Fruit fly (Drosophila melanogaster): ENCODE results near the gene S.

Gene S

dm6 chr2L:1123078-1123818, 45.6 kb upstream of the S start (continued):
- no peak for TF ChIP-seq CG5953 (GFP tag; IDR thresholded peaks at IDR 0.05)
- TF ChIP-seq Dfd (GFP tag; optimal IDR thresholded peaks at IDR 0.05): no peak
- peak; percentile 43 for TF ChIP-seq CG12299 (tag; optimal IDR thresholded peaks at IDR 0.05)
- TF ChIP-seq Dip3 (GFP tag; optimal IDR thresholded peaks at IDR 0.05): no peak
- TF ChIP-seq CG1233 (GFP tag; optimal IDR thresholded peaks at IDR 0.05): peak; percentile 45
- no peak for TF ChIP-seq Ptx1 (GFP tag; IDR thresholded peaks at IDR 0.05)
- peak; percentile 80 for TF ChIP-seq Med (GFP tag)
- peak; percentile 63 for TF ChIP-seq lab (GFP tag; optimal IDR thresholded peaks at IDR 0.05)
- TF ChIP-seq CG32532 (GFP tag; IDR thresholded peaks at IDR 0.05): no peak
- TF ChIP-seq sna (GFP tag; IDR thresholded peaks at IDR 0.05; ENCODE audit: partially characterized antibody): no peak
- TF ChIP-seq CG3838 (GFP tag; optimal IDR thresholded peaks at IDR 0.05): no peak
- no peak for TF ChIP-seq Hr39 (optimal IDR thresholded peaks at IDR 0.05)
- TF ChIP-seq CG8478 (optimal IDR thresholded peaks at IDR 0.05): no peak
- peak; percentile 52 for TF ChIP-seq CG10979 (tag; optimal IDR thresholded peaks at IDR 0.05)
- peak; percentile 5 for TF ChIP-seq CG5180 (GFP tag; optimal IDR thresholded peaks at IDR 0.05)
- no peak for TF ChIP-seq Hr78 (GFP tag; optimal IDR thresholded peaks at IDR 0.05)
- peak; percentile 18 for TF ChIP-seq CG13123 (GFP tag; optimal IDR thresholded peaks at IDR 0.05)
- no peak for TF ChIP-seq cas (GFP tag; IDR thresholded peaks at IDR 0.05)
- TF ChIP-seq CG2889 (GFP tag; IDR thresholded peaks at IDR 0.05): no peak
- TF ChIP-seq CG6654 (GFP tag; optimal IDR thresholded peaks at IDR 0.05): no peak
- peak in 1 of 2 experiments; percentile 44 for TF ChIP-seq Pdp1 (GFP tag; optimal IDR thresholded peaks at IDR 0.05)
- TF ChIP-seq z (GFP tag; IDR thresholded peaks at IDR 0.05): 0 out of 3 replicates have a peak, but pooled peaks have one; percentile 40
- TF ChIP-seq CG11696 (GFP tag; IDR thresholded peaks at IDR 0.05): no peak
- peak; percentile 48 for TF ChIP-seq kni (GFP tag; optimal IDR thresholded peaks at IDR 0.05)
- peak; percentile 33 for TF ChIP-seq BtbVII (GFP tag; optimal IDR thresholded peaks at IDR 0.05)
- TF ChIP-seq cato (GFP tag; optimal IDR thresholded peaks at IDR 0.05; ENCODE audit: borderline replicate concordance): no peak
- TF ChIP-seq CG9437 (GFP tag; optimal IDR thresholded peaks at IDR 0.05): no peak
- TF ChIP-seq GATAe (GFP tag; conservative IDR thresholded peaks at IDR 0.05): no peak
- no peak for TF ChIP-seq fd3F (GFP tag; optimal IDR thresholded peaks at IDR 0.05)
- no peak; the same call in 1 of the 2 replicates for TF ChIP-seq chm (GFP tag; IDR thresholded peaks at IDR 0.05)
- TF ChIP-seq CG4820 (GFP tag; optimal IDR thresholded peaks at IDR 0.05): peak; percentile 40
- TF ChIP-seq Bdp1 (GFP tag; optimal IDR thresholded peaks at IDR 0.05): no peak
- TF ChIP-seq luna (GFP tag; optimal IDR thresholded peaks at IDR 0.05): no peak
- TF ChIP-seq Drgx (GFP tag; IDR thresholded peaks at IDR 0.05): no peak
- no peak for TF ChIP-seq knrl (GFP tag; IDR thresholded peaks at IDR 0.05; ENCODE audit: partially characterized antibody)
- peak; percentile 55 for TF ChIP-seq gcm (GFP tag; optimal IDR thresholded peaks at IDR 0.05)
- no peak for TF ChIP-seq vnd (GFP tag; IDR thresholded peaks at IDR 0.05; ENCODE audit: partially characterized antibody)
- peak; percentile 44 for TF ChIP-seq CG1602 (GFP tag; optimal IDR thresholded peaks at IDR 0.05)
- TF ChIP-seq Gsc (GFP tag; IDR thresholded peaks at IDR 0.05): no peak
- TF ChIP-seq ttk (GFP tag; IDR thresholded peaks at IDR 0.05): no peak
- TF ChIP-seq shn (GFP tag; optimal IDR thresholded peaks at IDR 0.05): no peak
- TF ChIP-seq CG7271 (tag; optimal IDR thresholded peaks at IDR 0.05): peak; percentile 59
- peak; percentile 20 for TF ChIP-seq CG12391 (tag; optimal IDR thresholded peaks at IDR 0.05)
- TF ChIP-seq CG2202 (tag; optimal IDR thresholded peaks at IDR 0.05): peak; percentile 76
- TF ChIP-seq CG2129 (GFP tag; IDR thresholded peaks at IDR 0.05; ENCODE audit: partially characterized antibody): no peak
- TF ChIP-seq MESR4 (GFP tag; optimal IDR thresholded peaks at IDR 0.05): no peak
- TF ChIP-seq Ada2b (GFP tag; IDR thresholded peaks at IDR 0.05): no peak
- no peak for TF ChIP-seq stc (GFP tag; IDR thresholded peaks at IDR 0.05)
- no peak for TF ChIP-seq danr (GFP tag; IDR thresholded peaks at IDR 0.05)
- no peak for TF ChIP-seq sens-2 (GFP tag; IDR thresholded peaks at IDR 0.05)
